Worm (Caenorhabditis elegans) whole organism, L1 larva: ENCODE data around the gene kbp-1.
A peak's percentile ranks its signal among the peaks of the same experiment; 100 is the strongest.

ENCODE experiments used
- C04F5.9 ChIP-seq: sonication (generic microtip); optimal IDR thresholded peaks from 2 replicates; lab custom pipeline; 2016; ENCODE audit warnings: missing genetic modification characterization, missing compliant biosample characterization
- C34B4.2 ChIP-seq: sonication (generic microtip); optimal IDR thresholded peaks from 2 replicates; lab custom pipeline; 2017; ENCODE audit warnings: mild to moderate bottlenecking, missing genetic modification characterization, missing compliant biosample characterization
- F16B12.6 ChIP-seq: fragments of 150-350 bp; optimal IDR thresholded peaks from 2 replicates; lab custom pipeline; 2014; ENCODE audit warnings: missing biosample characterization, missing genetic modification characterization
- Y116A8C.19 ChIP-seq: sonication (generic microtip); optimal IDR thresholded peaks from 2 replicates; lab custom pipeline; 2016; ENCODE audit warnings: missing compliant biosample characterization, missing genetic modification characterization, borderline replicate concordance
- alr-1 ChIP-seq: fragments of 200-800 bp; sonication (Bioruptor generic); optimal IDR thresholded peaks from 2 replicates; lab custom pipeline; 2018; ENCODE audit warnings: borderline replicate concordance, mild to moderate bottlenecking, missing genetic modification characterization, missing compliant biosample characterization
- blmp-1 ChIP-seq: fragments of 150-350 bp; optimal IDR thresholded peaks from 2 replicates; lab custom pipeline; 2014; ENCODE audit warnings: missing biosample characterization, missing genetic modification characterization
- ceh-8 ChIP-seq: fragments of 200-800 bp; sonication (Bioruptor generic); optimal IDR thresholded peaks from 2 replicates; lab custom pipeline; 2018; ENCODE audit warnings: mild to moderate bottlenecking, missing genetic modification characterization, moderate library complexity, missing compliant biosample characterization
- dsc-1 ChIP-seq: sonication (generic microtip); optimal IDR thresholded peaks from 2 replicates; lab custom pipeline; 2016; ENCODE audit warnings: mild to moderate bottlenecking, missing genetic modification characterization, missing compliant biosample characterization
- egl-27 ChIP-seq, 2 experiments: fragments of 150-350 bp in 1 of 2; sonication (generic microtip); optimal IDR thresholded peaks; 3 replicates each; lab custom pipeline; 2017 to 2018; ENCODE audit warnings: missing biosample characterization in 2 of 2, missing genetic modification characterization in 2 of 2, missing genetic modification reagents in 2 of 2
- elt-2 ChIP-seq: sonication (generic microtip); optimal IDR thresholded peaks from 2 replicates; lab custom pipeline; 2016; ENCODE audit warnings: missing genetic modification characterization, mild to moderate bottlenecking, inconsistent platforms, missing compliant biosample characterization, missing genetic modification reagents
- elt-3 ChIP-seq, 6 experiments: fragments of 150-350 bp in 1 of 6; sonication (generic microtip); optimal IDR thresholded peaks; 2 replicates each; lab custom pipeline; 2017 to 2018; ENCODE audit warnings: missing biosample characterization in 6 of 6, missing genetic modification characterization in 6 of 6, inconsistent platforms in 1 of 6
- fkh-4 ChIP-seq: sonication (generic microtip); optimal IDR thresholded peaks from 2 replicates; lab custom pipeline; 2016; ENCODE audit warnings: missing compliant biosample characterization, missing genetic modification characterization, borderline replicate concordance
- fkh-8 ChIP-seq: sonication (generic microtip); optimal IDR thresholded peaks from 2 replicates; lab custom pipeline; 2016; ENCODE audit warnings: mild to moderate bottlenecking, missing genetic modification characterization, missing compliant biosample characterization
- hlh-17 ChIP-seq: fragments of 200-800 bp; sonication (Bioruptor generic); optimal IDR thresholded peaks from 2 replicates; lab custom pipeline; 2018; ENCODE audit warnings: missing genetic modification characterization, mild to moderate bottlenecking, missing compliant biosample characterization, moderate library complexity, borderline replicate concordance
- hpl-2 ChIP-seq: fragments of 150-350 bp; optimal IDR thresholded peaks from 2 replicates; lab custom pipeline; 2014; ENCODE audit warnings: missing biosample characterization, missing genetic modification reagents, missing genetic modification characterization
- irx-1 ChIP-seq: sonication (generic microtip); optimal IDR thresholded peaks from 2 replicates; lab custom pipeline; 2016; ENCODE audit warnings: missing genetic modification characterization, missing compliant biosample characterization
- isw-1 ChIP-seq: fragments of 200-800 bp; sonication (Bioruptor generic); IDR thresholded peaks from 2 replicates; pipeline ENCODE4 v1.3.6; 2022; ENCODE audit warnings: missing genetic modification characterization, missing compliant biosample characterization
- jun-1 ChIP-seq: fragments of 150-350 bp; optimal IDR thresholded peaks from 2 replicates; lab custom pipeline; 2014; ENCODE audit warnings: missing biosample characterization, missing genetic modification reagents, missing genetic modification characterization
- lin-13 ChIP-seq: fragments of 150-350 bp; optimal IDR thresholded peaks from 2 replicates; lab custom pipeline; 2014; ENCODE audit warnings: missing biosample characterization, missing genetic modification reagents, missing genetic modification characterization
- lin-14 ChIP-seq: fragments of 200-800 bp; sonication (Bioruptor generic); optimal IDR thresholded peaks from 2 replicates; lab custom pipeline; 2018; ENCODE audit warnings: mild to moderate bottlenecking, missing genetic modification characterization, moderate library complexity, missing compliant biosample characterization
- lin-39 ChIP-seq: fragments of 150-350 bp; optimal IDR thresholded peaks from 2 replicates; lab custom pipeline; 2014; ENCODE audit warnings: missing biosample characterization, missing genetic modification reagents, missing genetic modification characterization
- lir-3 ChIP-seq: sonication (generic microtip); optimal IDR thresholded peaks from 2 replicates; lab custom pipeline; 2016; ENCODE audit warnings: mild to moderate bottlenecking, missing genetic modification characterization, moderate library complexity, missing compliant biosample characterization; ENCODE audit not compliant: poor library complexity
- nhr-11 ChIP-seq: fragments of 150-350 bp; optimal IDR thresholded peaks from 2 replicates; lab custom pipeline; 2014; ENCODE audit warnings: missing biosample characterization, missing genetic modification characterization
- nhr-19 ChIP-seq: fragments of 200-800 bp; sonication (Bioruptor generic); conservative IDR thresholded peaks from 2 replicates; pipeline ENCODE4 v1.3.6; 2022; ENCODE audit warnings: missing genetic modification characterization, missing compliant biosample characterization
- nhr-237 ChIP-seq: fragments of 150-350 bp; optimal IDR thresholded peaks from 2 replicates; lab custom pipeline; 2014; ENCODE audit warnings: missing biosample characterization, missing genetic modification characterization
- nhr-84 ChIP-seq: sonication (generic microtip); optimal IDR thresholded peaks from 2 replicates; lab custom pipeline; 2017; ENCODE audit warnings: missing biosample characterization, missing genetic modification characterization
- pax-3 ChIP-seq: fragments of 200-800 bp; sonication (Bioruptor generic); optimal IDR thresholded peaks from 2 replicates; lab custom pipeline; 2018; ENCODE audit warnings: mild to moderate bottlenecking, missing genetic modification characterization, moderate library complexity, missing compliant biosample characterization
- pqm-1 ChIP-seq: sonication (generic microtip); optimal IDR thresholded peaks from 3 replicates; lab custom pipeline; 2017; ENCODE audit warnings: missing biosample characterization, missing genetic modification characterization
- rnt-1 ChIP-seq: sonication (generic microtip); optimal IDR thresholded peaks from 2 replicates; lab custom pipeline; 2016; ENCODE audit warnings: mild to moderate bottlenecking, missing genetic modification characterization, moderate library complexity, missing compliant biosample characterization
- snpc-4 ChIP-seq: fragments of 150-350 bp; optimal IDR thresholded peaks from 2 replicates; lab custom pipeline; 2014; ENCODE audit warnings: missing biosample characterization, missing genetic modification characterization
- swsn-7 ChIP-seq: sonication (generic microtip); optimal IDR thresholded peaks from 2 replicates; lab custom pipeline; 2016; ENCODE audit warnings: missing genetic modification characterization, missing compliant biosample characterization
- tbx-2 ChIP-seq: sonication (generic microtip); optimal IDR thresholded peaks from 2 replicates; lab custom pipeline; 2016; ENCODE audit warnings: missing genetic modification characterization, missing compliant biosample characterization
- unc-130 ChIP-seq: fragments of 150-350 bp; optimal IDR thresholded peaks from 2 replicates; lab custom pipeline; 2017; ENCODE audit warnings: missing biosample characterization, missing genetic modification characterization, inconsistent platforms
- unc-86 ChIP-seq: sonication (generic microtip); optimal IDR thresholded peaks from 2 replicates; lab custom pipeline; 2016; ENCODE audit warnings: missing genetic modification characterization, missing compliant biosample characterization
- zip-4 ChIP-seq: fragments of 200-800 bp; sonication (Bioruptor generic); optimal IDR thresholded peaks from 2 replicates; lab custom pipeline; 2018; ENCODE audit warnings: mild to moderate bottlenecking, missing genetic modification characterization, moderate library complexity, missing compliant biosample characterization
- ztf-4 ChIP-seq: fragments of 150-350 bp; optimal IDR thresholded peaks from 2 replicates; lab custom pipeline; 2014; ENCODE audit warnings: missing biosample characterization, missing genetic modification characterization

kbp-1 gene

DNA sequence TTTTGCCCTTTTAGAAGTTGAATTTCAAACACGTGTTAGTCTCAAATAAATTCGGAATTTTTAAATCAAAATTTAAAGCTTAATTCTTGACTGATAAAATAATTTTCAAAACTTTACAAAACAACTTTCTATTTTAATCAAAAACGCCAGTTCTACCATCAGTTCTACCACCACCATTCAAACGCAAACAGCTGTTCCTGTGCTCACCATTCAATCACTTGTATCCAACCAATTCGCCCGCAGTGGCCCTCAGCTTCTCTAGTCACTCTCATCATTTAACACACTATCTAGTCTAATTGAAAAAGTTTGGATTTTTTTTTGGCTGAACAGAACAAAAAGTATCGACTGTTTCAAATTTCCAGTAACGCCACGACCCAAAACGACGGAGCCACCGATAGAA, 46.6 kb upstream of the kbp-1 start:
- TF ChIP-seq swsn-7 (tag; lab: Kevin White, UChicago) (no peak), dsc-1 (tag; lab: Kevin White, UChicago) (peak; percentile 28), lin-14 (GFP tag; lab: Kevin White, UChicago) (peak; percentile 12), rnt-1 (tag; lab: Kevin White, UChicago) (peak; percentile 25), tbx-2 (tag; lab: Kevin White, UChicago) (no peak)

ce11 chrIII:6826137-6826536, 43.3 kb upstream of the kbp-1 start:
- TF ChIP-seq hlh-17 (GFP tag; lab: Kevin White, UChicago) (no peak), nhr-237 (tag; lab: Kevin White, UChicago) (no peak), pax-3 (tag; lab: Kevin White, UChicago) (no peak), unc-86 (tag; lab: Kevin White, UChicago) (no peak), nhr-84 (tag; lab: Kevin White, UChicago) (no peak), lir-3 (tag; lab: Kevin White, UChicago) (no peak), lin-13 (GFP tag; lab: Kevin White, UChicago) (no peak), isw-1 (GFP tag; lab: Robert Waterston, UW) (no peak), alr-1 (tag; lab: Kevin White, UChicago) (no peak), C34B4.2 (tag; lab: Kevin White, UChicago) (no peak), egl-27 (tag; optimal IDR thresholded peaks at IDR 0.05; lab: Kevin White, UChicago) (no peak), blmp-1 (tag; lab: Kevin White, UChicago) (no peak), fkh-4 (tag; lab: Kevin White, UChicago) (no peak), F16B12.6 (tag; lab: Kevin White, UChicago) (no peak), irx-1 (tag; lab: Kevin White, UChicago) (no peak), pqm-1 (tag; lab: Kevin White, UChicago) (no peak), ceh-8 (no peak)
- TF ChIP-seq, all 84 proteins: peak for 0

ce11 chrIII:6831312-6831711, 38.1 kb upstream of the kbp-1 start:
- TF ChIP-seq nhr-11 (tag; lab: Kevin White, UChicago) (no peak), elt-3 (tag; optimal IDR thresholded peaks at IDR 0.05; lab: Kevin White, UChicago) (no peak), nhr-237 (tag; lab: Kevin White, UChicago) (no peak)
- TF ChIP-seq, all 84 proteins: peak for 0

DNA sequence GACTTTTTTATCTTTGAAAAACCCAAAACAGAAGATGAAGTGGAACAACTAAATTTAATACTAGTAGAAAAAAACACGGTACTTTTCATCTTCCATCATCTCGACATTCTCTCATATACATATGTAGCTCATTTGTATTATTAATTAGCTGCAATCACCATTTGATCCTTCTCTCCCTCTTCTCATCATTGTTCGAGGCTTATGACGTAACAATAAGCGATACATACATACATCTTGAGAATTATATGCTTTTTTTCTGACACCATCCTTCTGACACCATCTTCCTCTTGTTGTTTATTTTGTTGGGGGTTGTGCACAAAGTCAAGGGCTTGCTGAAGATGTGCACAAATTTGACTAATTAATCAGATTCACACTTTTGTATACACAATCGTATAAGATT, 32.1 kb upstream of the kbp-1 start:
- TF ChIP-seq lin-39 (tag; lab: Kevin White, UChicago): no peak
- no peak for TF ChIP-seq nhr-19 (GFP tag; lab: Robert Waterston, UW)
- TF ChIP-seq jun-1 (tag; lab: Kevin White, UChicago): no peak
- TF ChIP-seq Y116A8C.19 (tag; lab: Kevin White, UChicago): no peak
- TF ChIP-seq C04F5.9 (tag; lab: Kevin White, UChicago): no peak
- no peak for TF ChIP-seq hpl-2
- TF ChIP-seq isw-1 (GFP tag; lab: Robert Waterston, UW): no peak
- TF ChIP-seq unc-130 (tag; lab: Kevin White, UChicago): no peak
- no peak for TF ChIP-seq snpc-4 (tag; lab: Kevin White, UChicago)
- no peak for TF ChIP-seq zip-4 (GFP tag; lab: Kevin White, UChicago)
- TF ChIP-seq nhr-237 (tag; lab: Kevin White, UChicago): no peak
- TF ChIP-seq fkh-8: no peak
- no peak for TF ChIP-seq ztf-4
- TF ChIP-seq elt-2: no peak
- no peak for TF ChIP-seq ceh-8
